Worm (Caenorhabditis elegans): ENCODE data around the gene srw-139.

ce11 chrV:2992060-2992459 is 6.9 kb upstream of the srw-139 start:
- TF ChIP-seq cog-1 (tag; optimal IDR thresholded peaks at IDR 0.05) (no peak), med-1 (GFP tag; optimal IDR thresholded peaks at IDR 0.05; ENCODE audit: insufficient read depth) (no peak), flt-1 (GFP tag; IDR thresholded peaks at IDR 0.05) (no peak)

All from whole organism, midembryonic.